ENCODE assay signal across 1 worm cellular context in the genomic region with DNA sequence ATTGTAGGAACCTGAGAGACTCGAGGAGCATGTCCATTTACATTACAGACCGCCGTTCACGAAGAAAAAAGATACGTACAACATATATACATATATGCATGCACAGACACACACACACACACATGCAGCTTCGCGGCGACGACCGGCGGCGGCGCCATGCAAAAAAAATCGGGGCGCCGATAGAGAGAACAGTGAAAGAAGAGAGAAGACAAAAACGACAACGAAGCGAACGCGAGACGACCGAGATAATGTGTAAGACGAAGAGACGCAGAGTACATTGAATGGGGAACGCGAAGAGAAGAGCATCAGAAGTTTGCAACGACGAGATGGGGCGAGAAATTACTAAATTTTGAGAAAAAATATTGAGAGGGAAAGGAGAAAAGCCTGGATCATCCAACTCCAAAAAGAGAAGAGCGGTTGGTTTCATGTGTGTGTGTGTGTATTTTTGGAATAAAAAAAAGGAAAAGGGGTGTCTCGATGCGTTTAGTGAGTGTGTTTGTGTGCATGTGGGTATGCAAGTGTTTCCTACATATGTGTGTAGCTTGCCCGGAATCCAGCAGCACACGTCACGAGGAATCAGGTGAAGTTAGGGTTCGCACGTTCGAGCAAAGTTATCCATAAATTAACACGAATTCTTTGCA.
A peak's percentile ranks its signal among the peaks of the same experiment; 100 is the strongest.
TF ChIP-seq lines count a peak whose summit lies in the region.

No protein-coding gene starts in this region.

TF ChIP-seq in whole organism, L4 larva, 104 proteins besides CTCF, POLR2A, EP300 and RAD21 (continued from another document):
- TF ChIP-seq cey-2 (tag; optimal IDR thresholded peaks at IDR 0.05; lab: Kevin White, UChicago; ENCODE audit: borderline replicate concordance, insufficient read depth), result no peak
- no peak for TF ChIP-seq Y75B8A.6 (GFP tag; IDR thresholded peaks at IDR 0.05; lab: Robert Waterston, UW)
- TF ChIP-seq nhr-28 (tag; optimal IDR thresholded peaks at IDR 0.05; lab: Kevin White, UChicago), result peak; percentile 63
- TF ChIP-seq T20F7.1 (GFP tag; optimal IDR thresholded peaks at IDR 0.05; lab: Kevin White, UChicago), result no peak
- TF ChIP-seq ceh-44 (GFP tag; IDR thresholded peaks at IDR 0.05; lab: Robert Waterston, UW), result no peak
